Fruit fly (Drosophila melanogaster): ENCODE measurements around the gene IFT57.

The IFT57 gene

DNA sequence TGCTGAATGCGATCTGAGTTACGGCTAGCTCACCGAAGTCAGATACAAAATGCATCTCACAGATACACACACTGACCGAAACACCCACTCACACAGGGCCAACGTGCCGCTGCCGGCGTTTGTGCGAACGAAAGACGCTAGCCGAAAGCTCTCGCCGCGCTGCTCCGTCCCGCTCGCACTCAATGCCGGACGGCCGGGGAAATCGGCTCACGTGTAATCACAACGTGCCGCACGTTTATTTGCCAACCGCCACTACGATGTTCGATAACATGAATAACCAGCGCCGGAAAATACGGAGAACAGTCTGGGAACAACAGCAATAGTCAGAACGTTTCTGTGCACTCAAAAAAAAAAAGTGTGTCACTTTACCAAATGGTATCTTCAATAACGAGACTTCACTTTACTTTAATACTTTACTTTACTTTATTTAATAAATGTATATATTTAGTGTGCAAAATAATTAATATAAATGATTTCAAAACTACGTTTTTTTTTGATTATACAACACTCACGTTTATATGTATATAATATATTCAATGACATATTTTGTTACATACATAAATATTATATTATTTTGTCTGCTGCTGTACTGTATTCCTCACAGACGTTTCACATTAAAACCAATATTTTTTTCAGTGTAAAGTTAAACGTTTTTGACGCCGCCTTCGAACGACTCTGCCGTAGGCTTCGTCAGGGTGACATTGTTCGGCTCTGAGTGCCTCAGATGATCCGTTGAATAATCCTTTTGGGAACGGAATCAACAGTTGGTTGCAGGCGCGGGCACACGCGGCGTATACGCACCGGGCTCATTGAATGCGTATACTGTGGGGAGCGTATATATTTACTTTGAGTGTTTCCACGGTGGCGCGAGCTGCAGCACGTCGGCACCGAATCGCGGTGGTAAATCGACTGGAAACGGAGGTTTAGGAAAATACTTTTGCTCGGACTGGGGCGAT, 23.1 kb upstream of the IFT57 start, which contains the start of gene tim (continued):
- TF ChIP-seq sens (GFP tag) (peak; percentile 84), PHDP (tag; optimal IDR thresholded peaks at IDR 0.05) (peak; percentile 66), Optix (GFP tag; IDR thresholded peaks at IDR 0.05) (no peak), Deaf1 (tag; optimal IDR thresholded peaks at IDR 0.05) (peak; percentile 72), CG13424 (tag; optimal IDR thresholded peaks at IDR 0.05) (peak; percentile 56), Antp (GFP tag; optimal IDR thresholded peaks at IDR 0.05) (no peak), CG11398 (GFP tag; optimal IDR thresholded peaks at IDR 0.05) (no peak), CG7786 (GFP tag; optimal IDR thresholded peaks at IDR 0.05) (no peak), Adf1 (GFP tag; IDR thresholded peaks at IDR 0.05) (peak; percentile 66; the same call in 1 of the 2 replicates), ro (GFP tag; IDR thresholded peaks at IDR 0.05) (no peak), row (GFP tag; IDR thresholded peaks at IDR 0.05) (peak; percentile 36; the same call in 2 of the 3 replicates), NFAT (GFP tag; IDR thresholded peaks at IDR 0.05) (0 out of 2 replicates have a peak, but pooled peaks have one; percentile 16), HmgZ (tag; optimal IDR thresholded peaks at IDR 0.05) (no peak), shn (GFP tag; optimal IDR thresholded peaks at IDR 0.05) (no peak), cwo (GFP tag; optimal IDR thresholded peaks at IDR 0.05) (peak; percentile 99), CG6765 (GFP tag; optimal IDR thresholded peaks at IDR 0.05) (no peak), bbx (GFP tag; IDR thresholded peaks at IDR 0.05; ENCODE audit: partially characterized antibody) (peak; percentile 57), CG18619 (GFP tag; optimal IDR thresholded peaks at IDR 0.05) (peak; percentile 41), CG3281 (GFP tag; optimal IDR thresholded peaks at IDR 0.05) (no peak), CG13775 (GFP tag; optimal IDR thresholded peaks at IDR 0.05) (peak; percentile 13), CG14710 (tag; optimal IDR thresholded peaks at IDR 0.05) (peak; percentile 39), Xbp1 (GFP tag; optimal IDR thresholded peaks at IDR 0.05) (peak; percentile 22), CG12942 (GFP tag; optimal IDR thresholded peaks at IDR 0.05) (peak; percentile 44), insv (GFP tag; optimal IDR thresholded peaks at IDR 0.05) (no peak), CG33213 (GFP tag; optimal IDR thresholded peaks at IDR 0.05) (no peak), CG5245 (GFP tag; optimal IDR thresholded peaks at IDR 0.05) (no peak), CG12391 (tag; optimal IDR thresholded peaks at IDR 0.05) (peak; percentile 63), zfh1 (GFP tag; IDR thresholded peaks at IDR 0.05) (0 out of 3 replicates have a peak, but pooled peaks have one; percentile 20), D (optimal IDR thresholded peaks at IDR 0.05) (no peak), D (GFP tag; optimal IDR thresholded peaks at IDR 0.05) (peak; percentile 29), rib (GFP tag; IDR thresholded peaks at IDR 0.05) (no peak), CG14667 (GFP tag; IDR thresholded peaks at IDR 0.05) (no peak), ftz-f1 (GFP tag; optimal IDR thresholded peaks at IDR 0.05) (no peak), CG9932 (GFP tag; IDR thresholded peaks at IDR 0.05) (peak; percentile 7; the same call in 1 of the 2 replicates), pan (optimal IDR thresholded peaks at IDR 0.05) (no peak), pan (GFP tag; optimal IDR thresholded peaks at IDR 0.05 in 1 of 2, IDR thresholded peaks at IDR 0.05 in 1 of 2) (no peak), CG10267 (tag; optimal IDR thresholded peaks at IDR 0.05) (peak; percentile 36), sug (tag; optimal IDR thresholded peaks at IDR 0.05) (no peak), az2 (GFP tag; optimal IDR thresholded peaks at IDR 0.05) (peak; percentile 9), Sox102F (GFP tag; optimal IDR thresholded peaks at IDR 0.05) (peak; percentile 77), CG7357 (GFP tag; IDR thresholded peaks at IDR 0.05) (no peak), ERR (GFP tag; optimal IDR thresholded peaks at IDR 0.05) (no peak), Stat92E (GFP tag; optimal IDR thresholded peaks at IDR 0.05) (no peak), CG16815 (GFP tag; optimal IDR thresholded peaks at IDR 0.05) (peak; percentile 6), Neu2 (GFP tag; optimal IDR thresholded peaks at IDR 0.05; ENCODE audit: borderline replicate concordance) (no peak), CG14860 (GFP tag; IDR thresholded peaks at IDR 0.05; ENCODE audit: partially characterized antibody) (0 out of 3 replicates have a peak, but pooled peaks have one; percentile 25), D19B (GFP tag; optimal IDR thresholded peaks at IDR 0.05) (no peak), Rfx (GFP tag; IDR thresholded peaks at IDR 0.05) (0 out of 2 replicates have a peak, but pooled peaks have one; percentile 16), CG30020 (tag; optimal IDR thresholded peaks at IDR 0.05) (no peak)
